Fruit fly (Drosophila melanogaster) whole organism, embryonic: ENCODE measurements around the gene CG18766.
A peak's percentile ranks its signal among the peaks of the same experiment; 100 is the strongest.

Experiments used
- Ada2b ChIP-seq: fragments of 200-800 bp; sonication (Bioruptor generic); IDR thresholded peaks from 2 replicates; pipeline ENCODE4 v1.3.6; 2022; ENCODE audit warnings: missing biosample characterization, missing genetic modification characterization
- Atf-2 ChIP-seq: fragments of 200-800 bp; sonication (Bioruptor generic); optimal IDR thresholded peaks from 2 replicates; lab custom pipeline; 2016; ENCODE audit warnings: missing biosample characterization, missing genetic modification characterization
- CG10959 ChIP-seq: fragments of 200-800 bp; sonication (Bioruptor generic); IDR thresholded peaks from 2 replicates; pipeline ENCODE4 v1.3.6; 2022; ENCODE audit warnings: missing biosample characterization, missing genetic modification characterization
- CG11398 ChIP-seq: fragments of 200-800 bp; sonication (Bioruptor generic); optimal IDR thresholded peaks from 2 replicates; lab custom pipeline; 2016; ENCODE audit warnings: missing biosample characterization, missing genetic modification characterization
- CG12236 ChIP-seq: fragments of 200-800 bp; sonication (Bioruptor generic); optimal IDR thresholded peaks from 2 replicates; lab custom pipeline; 2016; ENCODE audit warnings: missing biosample characterization, missing genetic modification characterization
- CG12299 ChIP-seq: fragments of 200-800 bp; sonication (Bioruptor generic); optimal IDR thresholded peaks from 2 replicates; lab custom pipeline; 2018; ENCODE audit warnings: missing biosample characterization, mild to moderate bottlenecking, missing genetic modification characterization
- CG1233 ChIP-seq: fragments of 200-800 bp; sonication (Bioruptor generic); optimal IDR thresholded peaks from 4 replicates; lab custom pipeline; 2018; ENCODE audit warnings: missing biosample characterization, mild to moderate bottlenecking, missing genetic modification characterization
- CG1529 ChIP-seq: fragments of 200-800 bp; sonication (Bioruptor generic); optimal IDR thresholded peaks from 3 replicates; lab custom pipeline; 2018; ENCODE audit warnings: missing biosample characterization, missing genetic modification characterization
- CG1647 ChIP-seq: fragments of 200-800 bp; sonication (Bioruptor generic); optimal IDR thresholded peaks from 3 replicates; lab custom pipeline; 2016; ENCODE audit warnings: missing biosample characterization, missing genetic modification characterization
- CG16813 ChIP-seq: fragments of 200-800 bp; sonication (Bioruptor generic); IDR thresholded peaks from 3 replicates; pipeline ENCODE4 v1.3.6; 2022; ENCODE audit warnings: missing biosample characterization, missing genetic modification characterization; ENCODE audit not compliant: partially characterized antibody
- CG16815 ChIP-seq: fragments of 200-800 bp; sonication (Bioruptor generic); optimal IDR thresholded peaks from 3 replicates; lab custom pipeline; 2017; ENCODE audit warnings: missing biosample characterization, mild to moderate bottlenecking, missing genetic modification characterization
- CG16863 ChIP-seq: fragments of 200-800 bp; sonication (Bioruptor generic); optimal IDR thresholded peaks from 3 replicates; lab custom pipeline; 2016; ENCODE audit warnings: missing biosample characterization, missing genetic modification characterization
- CG2678 ChIP-seq: fragments of 200-800 bp; sonication (Bioruptor generic); optimal IDR thresholded peaks from 3 replicates; lab custom pipeline; 2019; ENCODE audit warnings: missing biosample characterization, mild to moderate bottlenecking, missing genetic modification characterization, moderate library complexity
- CG3065 ChIP-seq: fragments of 200-800 bp; sonication (Bioruptor generic); optimal IDR thresholded peaks from 2 replicates; lab custom pipeline; 2016; ENCODE audit warnings: missing biosample characterization, missing genetic modification characterization
- CG6813 ChIP-seq: fragments of 200-800 bp; sonication (Bioruptor generic); optimal IDR thresholded peaks from 2 replicates; lab custom pipeline; 2017; ENCODE audit warnings: missing biosample characterization, missing genetic modification characterization, mild to moderate bottlenecking, moderate library complexity, missing genetic modification reagents
- CG7987 ChIP-seq: fragments of 200-800 bp; sonication (Bioruptor generic); optimal IDR thresholded peaks from 2 replicates; lab custom pipeline; 2018; ENCODE audit warnings: missing biosample characterization, mild to moderate bottlenecking, missing genetic modification characterization, moderate library complexity
- CG8924 ChIP-seq: fragments of 200-800 bp; optimal IDR thresholded peaks from 3 replicates; lab custom pipeline; 2019; ENCODE audit warnings: missing biosample characterization, mild to moderate bottlenecking, missing genetic modification characterization, moderate library complexity
- CG8944 ChIP-seq: fragments of 200-800 bp; sonication (Bioruptor generic); optimal IDR thresholded peaks from 3 replicates; lab custom pipeline; 2016; ENCODE audit warnings: missing biosample characterization, missing genetic modification characterization
- Dad ChIP-seq: fragments of 200-800 bp; sonication (Bioruptor generic); optimal IDR thresholded peaks from 3 replicates; lab custom pipeline; 2016; ENCODE audit warnings: missing biosample characterization, missing genetic modification characterization
- Dek ChIP-seq: fragments of 200-800 bp; sonication (Bioruptor generic); optimal IDR thresholded peaks from 3 replicates; lab custom pipeline; 2019; ENCODE audit warnings: missing biosample characterization, mild to moderate bottlenecking, missing genetic modification characterization, moderate library complexity
- Ets65A ChIP-seq: fragments of 200-800 bp; sonication (Bioruptor generic); peaks from one replicate; lab custom pipeline; 2016; ENCODE audit warnings: missing biosample characterization, missing genetic modification characterization
- Fer2 ChIP-seq: fragments of 200-800 bp; sonication (Bioruptor generic); optimal IDR thresholded peaks from 2 replicates; lab custom pipeline; 2018; ENCODE audit warnings: missing biosample characterization, mild to moderate bottlenecking, missing genetic modification characterization, moderate library complexity
- Hr51 ChIP-seq, 2 experiments: fragments of 200-800 bp; sonication (Bioruptor generic); optimal IDR thresholded peaks; 2 replicates in 1 of 2; 3 replicates in 1 of 2; lab custom pipeline; 2016 to 2018; ENCODE audit warnings: missing biosample characterization in 2 of 2, missing genetic modification characterization in 2 of 2, mild to moderate bottlenecking in 1 of 2, moderate library complexity in 1 of 2
- MTF-1 ChIP-seq: fragments of 200-800 bp; sonication (Bioruptor generic); optimal IDR thresholded peaks from 2 replicates; lab custom pipeline; 2018; ENCODE audit warnings: missing biosample characterization, mild to moderate bottlenecking, missing genetic modification characterization, borderline replicate concordance
- NK7.1 ChIP-seq: fragments of 200-800 bp; sonication (Bioruptor generic); optimal IDR thresholded peaks from 3 replicates; lab custom pipeline; 2016; ENCODE audit warnings: missing biosample characterization, missing genetic modification characterization
- Scr ChIP-seq: fragments of 200-800 bp; sonication (Bioruptor generic); IDR thresholded peaks from 2 replicates; pipeline ENCODE4 v1.3.6; 2022; ENCODE audit warnings: missing biosample characterization, missing genetic modification characterization; ENCODE audit not compliant: partially characterized antibody
- Xrp1 ChIP-seq: fragments of 200-800 bp; sonication (Bioruptor generic); IDR thresholded peaks from 2 replicates; pipeline ENCODE4 v1.3.6; 2022; ENCODE audit warnings: missing biosample characterization, missing genetic modification characterization
- ac ChIP-seq: fragments of 200-800 bp; sonication (Bioruptor generic); optimal IDR thresholded peaks from 3 replicates; lab custom pipeline; 2017; ENCODE audit warnings: missing biosample characterization, mild to moderate bottlenecking, missing genetic modification characterization
- bbx ChIP-seq: fragments of 200-800 bp; sonication (Bioruptor generic); IDR thresholded peaks from 2 replicates; pipeline ENCODE4 v1.3.6; 2022; ENCODE audit warnings: missing biosample characterization, missing genetic modification characterization; ENCODE audit not compliant: partially characterized antibody
- caup ChIP-seq: fragments of 200-800 bp; sonication (Bioruptor generic); optimal IDR thresholded peaks from 3 replicates; lab custom pipeline; 2017; ENCODE audit warnings: missing biosample characterization, mild to moderate bottlenecking, missing genetic modification characterization, moderate library complexity; ENCODE audit not compliant: severe bottlenecking
- chinmo ChIP-seq: fragments of 200-800 bp; sonication (Bioruptor generic); IDR thresholded peaks from 4 replicates; pipeline ENCODE4 v1.3.6; 2022; ENCODE audit warnings: missing biosample characterization, missing genetic modification characterization; ENCODE audit not compliant: partially characterized antibody
- cwo ChIP-seq: fragments of 200-800 bp; sonication (Bioruptor generic); optimal IDR thresholded peaks from 3 replicates; lab custom pipeline; 2017; ENCODE audit warnings: missing biosample characterization, missing genetic modification characterization, mild to moderate bottlenecking, moderate library complexity, missing genetic modification reagents
- disco-r ChIP-seq: fragments of 200-800 bp; sonication (Bioruptor generic); optimal IDR thresholded peaks from 2 replicates; lab custom pipeline; 2016; ENCODE audit warnings: missing biosample characterization, missing genetic modification characterization
- gem ChIP-seq: fragments of 200-800 bp; sonication (Bioruptor generic); optimal IDR thresholded peaks from 2 replicates; lab custom pipeline; 2019; ENCODE audit warnings: missing biosample characterization, mild to moderate bottlenecking, missing genetic modification characterization, moderate library complexity
- gsb-n ChIP-seq: fragments of 200-800 bp; sonication (Bioruptor generic); optimal IDR thresholded peaks from 3 replicates; lab custom pipeline; 2018; ENCODE audit warnings: missing biosample characterization, mild to moderate bottlenecking, missing genetic modification characterization
- jing ChIP-seq: fragments of 200-800 bp; sonication (Bioruptor generic); optimal IDR thresholded peaks from 2 replicates; lab custom pipeline; 2018; ENCODE audit warnings: missing biosample characterization, mild to moderate bottlenecking, missing genetic modification characterization
- klu ChIP-seq: fragments of 200-800 bp; sonication (Bioruptor generic); IDR thresholded peaks from 2 replicates; pipeline ENCODE4 v1.3.6; 2022; ENCODE audit warnings: missing biosample characterization, missing genetic modification characterization
- pan ChIP-seq, 4 experiments: fragments of >200 bp in 3 of 4; fragments of 200-800 bp in 1 of 4; sonication (Bioruptor generic) in 1 of 4; optimal IDR thresholded peaks in 3 of 4; IDR thresholded peaks in 1 of 4; 2 replicates each; pipeline versions ENCODE4 v1.3.6 to Lab custom; 2017 to 2022; ENCODE audit warnings: missing biosample characterization in 2 of 4, missing genetic modification characterization in 2 of 4, mixed read lengths in 1 of 4
- phol ChIP-seq: fragments of 200-800 bp; sonication (Bioruptor generic); optimal IDR thresholded peaks from 3 replicates; lab custom pipeline; 2018; ENCODE audit warnings: missing biosample characterization, mild to moderate bottlenecking, missing genetic modification characterization, moderate library complexity
- psq ChIP-seq: fragments of 200-800 bp; sonication (Bioruptor generic); optimal IDR thresholded peaks from 2 replicates; lab custom pipeline; 2017; ENCODE audit warnings: missing biosample characterization, missing genetic modification characterization
- rib ChIP-seq: fragments of 200-800 bp; sonication (Bioruptor generic); IDR thresholded peaks from 2 replicates; pipeline ENCODE4 v1.3.6; 2022; ENCODE audit warnings: missing biosample characterization, missing genetic modification characterization
- shn ChIP-seq: fragments of 200-800 bp; sonication (Bioruptor generic); optimal IDR thresholded peaks from 3 replicates; lab custom pipeline; 2016; ENCODE audit warnings: missing biosample characterization, missing genetic modification characterization
- slbo ChIP-seq: fragments of 200-800 bp; sonication (Bioruptor generic); IDR thresholded peaks from 2 replicates; pipeline ENCODE4 v1.3.6; 2022; ENCODE audit warnings: missing biosample characterization, missing genetic modification characterization
- toy ChIP-seq: fragments of 200-800 bp; sonication (Bioruptor generic); IDR thresholded peaks from 2 replicates; pipeline ENCODE4 v1.3.6; 2022; ENCODE audit warnings: missing biosample characterization, missing genetic modification characterization
- vvl ChIP-seq: fragments of 200-800 bp; sonication (Bioruptor generic); IDR thresholded peaks from 2 replicates; pipeline ENCODE4 v1.3.6; 2022; ENCODE audit warnings: missing biosample characterization, missing genetic modification characterization
- wek ChIP-seq: fragments of 200-800 bp; sonication (Bioruptor generic); optimal IDR thresholded peaks from 3 replicates; lab custom pipeline; 2018; ENCODE audit warnings: missing biosample characterization, mild to moderate bottlenecking, missing genetic modification characterization, moderate library complexity
- zfh1 ChIP-seq: fragments of 200-800 bp; sonication (Bioruptor generic); IDR thresholded peaks from 3 replicates; pipeline ENCODE4 v1.3.6; 2022; ENCODE audit warnings: missing biosample characterization, missing genetic modification characterization
- zfh2 ChIP-seq: fragments of 200-800 bp; sonication (Bioruptor generic); optimal IDR thresholded peaks from 2 replicates; lab custom pipeline; 2016; ENCODE audit warnings: missing biosample characterization, missing genetic modification characterization

The CG18766 gene

dm6 chr3R:27238438-27239301 is 6.4 kb downstream of the CG18766 start, which contains the start of the genes CG31064 and PolA2 (continued):
- TF ChIP-seq CG6813 (no peak), zfh1 (no peak), Fer2 (tag; lab: Kevin White, UChicago) (no peak), wek (no peak), Xrp1 (peak; percentile 29; the same call in 1 of the 2 replicates), Scr (GFP tag; lab: Robert Waterston, UW) (peak; percentile 74), bbx (GFP tag; lab: Robert Waterston, UW) (peak; percentile 89), Hr51 (GFP tag; optimal IDR thresholded peaks at IDR 0.05; lab: Kevin White, UChicago) (no peak), CG16813 (peak; percentile 66), caup (GFP tag; lab: Kevin White, UChicago) (peak; percentile 2), vvl (GFP tag; lab: Robert Waterston, UW) (peak; percentile 51), zfh2 (GFP tag; lab: Kevin White, UChicago) (no peak), CG10959 (GFP tag; lab: Robert Waterston, UW) (no peak), CG8924 (tag; lab: Kevin White, UChicago) (peak; percentile 9), shn (GFP tag; lab: Kevin White, UChicago) (no peak), CG7987 (GFP tag; lab: Kevin White, UChicago) (peak; percentile 11), Atf-2 (GFP tag; lab: Kevin White, UChicago) (no peak), gsb-n (tag; lab: Kevin White, UChicago) (no peak), gem (tag; lab: Kevin White, UChicago) (no peak), toy (no peak), CG8944 (GFP tag; lab: Kevin White, UChicago) (no peak), CG2678 (tag; lab: Kevin White, UChicago) (no peak), CG16863 (no peak), CG3065 (GFP tag; lab: Kevin White, UChicago) (no peak), cwo (GFP tag; lab: Kevin White, UChicago) (no peak), Ada2b (GFP tag; lab: Robert Waterston, UW) (no peak), Ets65A (GFP tag; lab: Kevin White, UChicago) (no peak), ac (GFP tag; lab: Kevin White, UChicago) (peak; percentile 71), Dek (no peak), chinmo (GFP tag; lab: Robert Waterston, UW) (peak; percentile 95), pan (optimal IDR thresholded peaks at IDR 0.05; lab: Kevin White, UChicago) (no peak), pan (GFP tag; optimal IDR thresholded peaks at IDR 0.05 in 1 of 2, IDR thresholded peaks at IDR 0.05 in 1 of 2) (no peak), slbo (peak; percentile 23; the same call in 1 of the 2 replicates), CG11398 (no peak), rib (GFP tag; lab: Robert Waterston, UW) (no peak), disco-r (GFP tag; lab: Kevin White, UChicago) (no peak), CG12236 (GFP tag; lab: Kevin White, UChicago) (no peak), jing (no peak), CG16815 (GFP tag; lab: Kevin White, UChicago) (no peak), CG12299 (no peak), MTF-1 (GFP tag; lab: Kevin White, UChicago) (no peak), psq (no peak), CG1233 (GFP tag; lab: Kevin White, UChicago) (no peak), klu (GFP tag; lab: Robert Waterston, UW) (no peak), phol (tag; lab: Kevin White, UChicago) (peak; percentile 8), CG1647 (GFP tag; lab: Kevin White, UChicago) (no peak), NK7.1 (no peak), CG1529 (GFP tag; lab: Kevin White, UChicago) (no peak), Dad (peak; percentile 17)
